Fruit fly (Drosophila melanogaster) whole organism, embryonic: ENCODE results near the gene CG1532.

Experiments
- Abd-B ChIP-seq: fragments of 200-800 bp; sonication (Bioruptor generic); optimal IDR thresholded peaks from 2 replicates; lab custom pipeline; 2018; ENCODE audit warnings: missing biosample characterization, mild to moderate bottlenecking, missing genetic modification characterization, moderate library complexity
- CG10267 ChIP-seq: fragments of 200-800 bp; sonication (Bioruptor generic); optimal IDR thresholded peaks from 2 replicates; lab custom pipeline; 2018; ENCODE audit warnings: missing biosample characterization, mild to moderate bottlenecking, missing genetic modification characterization, moderate library complexity
- CG10565 ChIP-seq: fragments of 200-800 bp; sonication (Bioruptor generic); optimal IDR thresholded peaks from 3 replicates; lab custom pipeline; 2016; ENCODE audit warnings: missing biosample characterization, mild to moderate bottlenecking, missing genetic modification characterization
- CG10654 ChIP-seq: fragments of 200-800 bp; sonication (Bioruptor generic); optimal IDR thresholded peaks from 2 replicates; lab custom pipeline; 2016; ENCODE audit warnings: missing biosample characterization, missing genetic modification characterization
- CG10959 ChIP-seq: fragments of 200-800 bp; sonication (Bioruptor generic); IDR thresholded peaks from 2 replicates; pipeline ENCODE4 v1.3.6; 2022; ENCODE audit warnings: missing biosample characterization, missing genetic modification characterization
- CG11456 ChIP-seq: fragments of 200-800 bp; sonication (Bioruptor generic); IDR thresholded peaks from 3 replicates; pipeline ENCODE4 v1.3.6; 2022; ENCODE audit warnings: missing biosample characterization, missing genetic modification characterization
- CG11696 ChIP-seq: fragments of 200-800 bp; sonication (Bioruptor generic); IDR thresholded peaks from 2 replicates; pipeline ENCODE4 v1.3.6; 2022; ENCODE audit warnings: missing biosample characterization, missing genetic modification characterization
- CG12236 ChIP-seq: fragments of 200-800 bp; sonication (Bioruptor generic); optimal IDR thresholded peaks from 2 replicates; lab custom pipeline; 2016; ENCODE audit warnings: missing biosample characterization, missing genetic modification characterization
- CG13287 ChIP-seq: fragments of 200-800 bp; sonication (Bioruptor generic); IDR thresholded peaks from 2 replicates; pipeline ENCODE4 v1.3.6; 2022; ENCODE audit warnings: missing biosample characterization, missing genetic modification characterization; ENCODE audit not compliant: partially characterized antibody
- CG14710 ChIP-seq: fragments of 200-800 bp; sonication (Bioruptor generic); optimal IDR thresholded peaks from 3 replicates; lab custom pipeline; 2019; ENCODE audit warnings: missing biosample characterization, mild to moderate bottlenecking, missing genetic modification characterization, moderate library complexity
- CG15073 ChIP-seq: fragments of 200-800 bp; sonication (Bioruptor generic); optimal IDR thresholded peaks from 2 replicates; lab custom pipeline; 2016; ENCODE audit warnings: missing biosample characterization, missing genetic modification characterization
- CG1603 ChIP-seq: fragments of 200-800 bp; sonication (Bioruptor generic); optimal IDR thresholded peaks from 2 replicates; lab custom pipeline; 2019; ENCODE audit warnings: missing biosample characterization, mild to moderate bottlenecking, missing genetic modification characterization, moderate library complexity
- CG17829 ChIP-seq: fragments of 200-800 bp; optimal IDR thresholded peaks from 2 replicates; lab custom pipeline; 2019; ENCODE audit warnings: missing biosample characterization, mild to moderate bottlenecking, missing genetic modification characterization, moderate library complexity
- CG2202 ChIP-seq: fragments of 200-800 bp; sonication (Bioruptor generic); optimal IDR thresholded peaks from 2 replicates; lab custom pipeline; 2018; ENCODE audit warnings: missing biosample characterization, mild to moderate bottlenecking, missing genetic modification characterization
- CG4360 ChIP-seq: fragments of 200-800 bp; sonication (Bioruptor generic); IDR thresholded peaks from 2 replicates; pipeline ENCODE4 v1.3.6; 2022; ENCODE audit warnings: missing biosample characterization, missing genetic modification characterization
- CG5245 ChIP-seq: fragments of 200-800 bp; sonication (Bioruptor generic); optimal IDR thresholded peaks from 3 replicates; lab custom pipeline; 2016; ENCODE audit warnings: missing biosample characterization, missing genetic modification characterization
- CG6791 ChIP-seq: fragments of 200-800 bp; sonication (Bioruptor generic); IDR thresholded peaks from 3 replicates; pipeline ENCODE4 v1.3.6; 2022; ENCODE audit warnings: missing biosample characterization, missing genetic modification characterization; ENCODE audit not compliant: partially characterized antibody
- CG7745 ChIP-seq: fragments of 200-800 bp; sonication (Bioruptor generic); optimal IDR thresholded peaks from 2 replicates; lab custom pipeline; 2018; ENCODE audit warnings: missing biosample characterization, mild to moderate bottlenecking, missing genetic modification characterization, moderate library complexity
- Deaf1 ChIP-seq: fragments of 200-800 bp; optimal IDR thresholded peaks from 3 replicates; lab custom pipeline; 2019; ENCODE audit warnings: missing biosample characterization, mild to moderate bottlenecking, missing genetic modification characterization, moderate library complexity
- Dip3 ChIP-seq: fragments of 200-800 bp; sonication (Bioruptor generic); optimal IDR thresholded peaks from 3 replicates; lab custom pipeline; 2016; ENCODE audit warnings: missing biosample characterization, missing genetic modification characterization
- Ets65A ChIP-seq: fragments of 200-800 bp; sonication (Bioruptor generic); peaks from one replicate; lab custom pipeline; 2016; ENCODE audit warnings: missing biosample characterization, missing genetic modification characterization
- Fer3 ChIP-seq: fragments of 200-800 bp; sonication (Bioruptor generic); optimal IDR thresholded peaks from 2 replicates; lab custom pipeline; 2018; ENCODE audit warnings: missing biosample characterization, mild to moderate bottlenecking, missing genetic modification characterization, moderate library complexity
- H2.0 ChIP-seq: fragments of 200-800 bp; sonication (Bioruptor generic); IDR thresholded peaks from 2 replicates; pipeline ENCODE4 v1.3.6; 2022; ENCODE audit warnings: missing biosample characterization, missing genetic modification characterization
- HmgD ChIP-seq: fragments of 200-800 bp; sonication (Bioruptor generic); optimal IDR thresholded peaks from 3 replicates; lab custom pipeline; 2016; ENCODE audit warnings: missing biosample characterization, missing genetic modification characterization
- MBD-R2 ChIP-seq: fragments of 200-800 bp; sonication (Bioruptor generic); IDR thresholded peaks from 2 replicates; pipeline ENCODE4 v1.3.6; 2022; ENCODE audit warnings: missing biosample characterization, missing genetic modification characterization
- NFAT ChIP-seq: fragments of 200-800 bp; sonication (Bioruptor generic); IDR thresholded peaks from 2 replicates; pipeline ENCODE4 v1.3.6; 2022; ENCODE audit warnings: missing biosample characterization, missing genetic modification characterization
- NK7.1 ChIP-seq: fragments of 200-800 bp; sonication (Bioruptor generic); optimal IDR thresholded peaks from 3 replicates; lab custom pipeline; 2016; ENCODE audit warnings: missing biosample characterization, missing genetic modification characterization
- Oli ChIP-seq: fragments of 200-800 bp; sonication (Bioruptor generic); optimal IDR thresholded peaks from 2 replicates; lab custom pipeline; 2018; ENCODE audit warnings: missing biosample characterization, mild to moderate bottlenecking, missing genetic modification characterization, moderate library complexity
- Sry-δ ChIP-seq: fragments of 200-800 bp; sonication (Bioruptor generic); optimal IDR thresholded peaks from 2 replicates; lab custom pipeline; 2016; ENCODE audit warnings: missing biosample characterization, missing genetic modification characterization
- abd-A ChIP-seq: fragments of 200-800 bp; sonication (Bioruptor generic); optimal IDR thresholded peaks from 3 replicates; lab custom pipeline; 2019; ENCODE audit warnings: missing biosample characterization, mild to moderate bottlenecking, missing genetic modification characterization, moderate library complexity
- bowl ChIP-seq: fragments of 200-800 bp; sonication (Bioruptor generic); IDR thresholded peaks from 2 replicates; pipeline ENCODE4 v1.3.6; 2022; ENCODE audit warnings: missing biosample characterization, missing genetic modification characterization
- btn ChIP-seq: fragments of 200-800 bp; sonication (Bioruptor generic); optimal IDR thresholded peaks from 2 replicates; lab custom pipeline; 2016; ENCODE audit warnings: missing biosample characterization, missing genetic modification characterization
- dm ChIP-seq: fragments of 200-800 bp; sonication (Bioruptor generic); optimal IDR thresholded peaks from 3 replicates; lab custom pipeline; 2016; ENCODE audit warnings: missing biosample characterization, missing genetic modification characterization
- dysf ChIP-seq: fragments of 200-800 bp; sonication (Bioruptor generic); IDR thresholded peaks from 3 replicates; pipeline ENCODE4 v1.3.6; 2022; ENCODE audit warnings: missing biosample characterization, missing genetic modification characterization
- eve ChIP-seq, 2 experiments: fragments of >200 bp; optimal IDR thresholded peaks; 2 replicates each; lab custom pipeline; 2017; ENCODE audit warnings: missing biosample characterization in 2 of 2, missing genetic modification characterization in 2 of 2
- fd64A ChIP-seq: fragments of 200-800 bp; sonication (Bioruptor generic); optimal IDR thresholded peaks from 3 replicates; lab custom pipeline; 2018; ENCODE audit warnings: missing biosample characterization, mild to moderate bottlenecking, missing genetic modification characterization
- gsb-n ChIP-seq: fragments of 200-800 bp; sonication (Bioruptor generic); optimal IDR thresholded peaks from 3 replicates; lab custom pipeline; 2018; ENCODE audit warnings: missing biosample characterization, mild to moderate bottlenecking, missing genetic modification characterization
- her ChIP-seq: fragments of 200-800 bp; sonication (Bioruptor generic); optimal IDR thresholded peaks from 2 replicates; lab custom pipeline; 2016; ENCODE audit warnings: missing biosample characterization, missing genetic modification characterization
- inv ChIP-seq: fragments of 200-800 bp; sonication (Bioruptor generic); IDR thresholded peaks from 2 replicates; pipeline ENCODE4 v1.3.6; 2022; ENCODE audit warnings: missing biosample characterization, missing genetic modification characterization; ENCODE audit not compliant: partially characterized antibody
- lmd ChIP-seq: fragments of 200-800 bp; sonication (Bioruptor generic); IDR thresholded peaks from 2 replicates; pipeline ENCODE4 v1.3.6; 2022; ENCODE audit warnings: missing biosample characterization, missing genetic modification characterization
- nerfin-2 ChIP-seq: fragments of 200-800 bp; sonication (Bioruptor generic); IDR thresholded peaks from 2 replicates; pipeline ENCODE4 v1.3.6; 2022; ENCODE audit warnings: missing biosample characterization, missing genetic modification characterization; ENCODE audit not compliant: partially characterized antibody
- pros ChIP-seq: fragments of 200-800 bp; sonication (Bioruptor generic); optimal IDR thresholded peaks from 3 replicates; lab custom pipeline; 2019; ENCODE audit warnings: missing biosample characterization, mild to moderate bottlenecking, missing genetic modification characterization, moderate library complexity
- ranshi ChIP-seq: fragments of 200-800 bp; sonication (Bioruptor generic); IDR thresholded peaks from 2 replicates; pipeline ENCODE4 v1.3.6; 2022; ENCODE audit warnings: missing biosample characterization, missing genetic modification characterization
- rib ChIP-seq: fragments of 200-800 bp; sonication (Bioruptor generic); IDR thresholded peaks from 2 replicates; pipeline ENCODE4 v1.3.6; 2022; ENCODE audit warnings: missing biosample characterization, missing genetic modification characterization
- scrt ChIP-seq: fragments of 200-800 bp; sonication (Bioruptor generic); optimal IDR thresholded peaks from 2 replicates; lab custom pipeline; 2018; ENCODE audit warnings: missing biosample characterization, mild to moderate bottlenecking, missing genetic modification characterization, moderate library complexity
- sens-2 ChIP-seq: fragments of 200-800 bp; sonication (Bioruptor generic); IDR thresholded peaks from 2 replicates; pipeline ENCODE4 v1.3.6; 2022; ENCODE audit warnings: missing biosample characterization, missing genetic modification characterization
- sim ChIP-seq: fragments of 200-800 bp; sonication (Bioruptor generic); IDR thresholded peaks from 2 replicates; pipeline ENCODE4 v1.3.6; 2022; ENCODE audit warnings: missing biosample characterization, missing genetic modification characterization
- slbo ChIP-seq: fragments of 200-800 bp; sonication (Bioruptor generic); IDR thresholded peaks from 2 replicates; pipeline ENCODE4 v1.3.6; 2022; ENCODE audit warnings: missing biosample characterization, missing genetic modification characterization
- tna ChIP-seq: fragments of 200-800 bp; sonication (Bioruptor generic); IDR thresholded peaks from 2 replicates; pipeline ENCODE4 v1.3.6; 2022; ENCODE audit warnings: missing biosample characterization, missing genetic modification characterization; ENCODE audit not compliant: partially characterized antibody
- trh ChIP-seq: fragments of 200-800 bp; sonication (Bioruptor generic); optimal IDR thresholded peaks from 2 replicates; lab custom pipeline; 2016; ENCODE audit warnings: missing biosample characterization, missing genetic modification characterization
- tup ChIP-seq: fragments of 200-800 bp; sonication (Bioruptor generic); optimal IDR thresholded peaks from 2 replicates; lab custom pipeline; 2016; ENCODE audit warnings: missing biosample characterization, mild to moderate bottlenecking, missing genetic modification characterization, moderate library complexity
- vfl ChIP-seq: fragments of 200-800 bp; sonication (Bioruptor generic); optimal IDR thresholded peaks from 2 replicates; lab custom pipeline; 2016; ENCODE audit warnings: missing biosample characterization, missing genetic modification characterization
- vvl ChIP-seq: fragments of 200-800 bp; sonication (Bioruptor generic); IDR thresholded peaks from 2 replicates; pipeline ENCODE4 v1.3.6; 2022; ENCODE audit warnings: missing biosample characterization, missing genetic modification characterization

Gene CG1532

DNA sequence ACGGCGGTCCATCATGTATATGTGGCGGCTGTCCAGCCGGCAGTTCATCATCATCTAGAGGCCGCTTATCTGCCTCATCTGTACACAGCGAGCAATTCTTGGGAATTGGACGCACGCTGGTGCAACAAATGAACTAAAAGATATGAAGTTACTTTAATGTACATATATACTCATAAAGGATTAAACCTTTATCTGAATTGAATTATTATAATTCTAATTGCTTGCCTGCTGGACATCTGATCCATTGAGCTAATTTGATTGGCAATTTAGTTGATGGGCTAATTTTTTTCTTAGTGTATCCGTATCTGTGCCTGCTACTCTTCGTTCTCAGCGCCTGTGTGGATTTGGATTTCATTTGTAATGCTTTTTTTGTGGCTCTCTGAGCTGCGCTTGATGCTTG, 44.8 kb upstream of the CG1532 start (continued):
- TF ChIP-seq her (GFP tag; lab: Kevin White, UChicago) (no peak), vfl (GFP tag; lab: Kevin White, UChicago) (no peak), CG15073 (GFP tag; lab: Kevin White, UChicago) (no peak), HmgD (GFP tag; lab: Kevin White, UChicago) (no peak), sim (GFP tag; lab: Robert Waterston, UW) (no peak), H2.0 (GFP tag; lab: Robert Waterston, UW) (no peak), MBD-R2 (no peak), Oli (tag; lab: Kevin White, UChicago) (peak; percentile 18), CG2202 (no peak), eve (GFP tag; optimal IDR thresholded peaks at IDR 0.05; lab: Kevin White, UChicago) (no peak), trh (GFP tag; lab: Kevin White, UChicago) (no peak), inv (GFP tag; lab: Robert Waterston, UW) (no peak), sens-2 (GFP tag; lab: Robert Waterston, UW) (no peak), CG7745 (tag; lab: Kevin White, UChicago) (no peak), CG13287 (GFP tag; lab: Robert Waterston, UW) (no peak), CG10654 (GFP tag; lab: Kevin White, UChicago) (no peak), vvl (GFP tag; lab: Robert Waterston, UW) (no peak), fd64A (GFP tag; lab: Kevin White, UChicago) (no peak), Dip3 (no peak), scrt (no peak), abd-A (tag; lab: Kevin White, UChicago) (no peak), bowl (no peak), CG10565 (GFP tag; lab: Kevin White, UChicago) (no peak), pros (GFP tag; lab: Kevin White, UChicago) (no peak), tna (GFP tag; lab: Robert Waterston, UW) (no peak), CG1603 (tag; lab: Kevin White, UChicago) (peak; percentile 37), CG17829 (peak; percentile 1), CG10267 (peak; percentile 14), CG4360 (no peak), CG10959 (GFP tag; lab: Robert Waterston, UW) (no peak), lmd (GFP tag; lab: Robert Waterston, UW) (0 out of 2 replicates have a peak, but pooled peaks have one; percentile 23), Abd-B (GFP tag; lab: Kevin White, UChicago) (no peak), CG12236 (GFP tag; lab: Kevin White, UChicago) (no peak), dm (no peak), NFAT (no peak), Sry-δ (GFP tag; lab: Kevin White, UChicago) (no peak), ranshi (GFP tag; lab: Robert Waterston, UW) (no peak), rib (GFP tag; lab: Robert Waterston, UW) (no peak), NK7.1 (GFP tag; lab: Kevin White, UChicago) (no peak), CG6791 (GFP tag; lab: Robert Waterston, UW) (no peak), CG11696 (GFP tag; lab: Robert Waterston, UW) (no peak), tup (GFP tag; lab: Kevin White, UChicago) (no peak), btn (GFP tag; lab: Kevin White, UChicago) (no peak), CG14710 (tag; lab: Kevin White, UChicago) (no peak), gsb-n (tag; lab: Kevin White, UChicago) (no peak), Deaf1 (tag; lab: Kevin White, UChicago) (no peak), nerfin-2 (GFP tag; lab: Robert Waterston, UW) (no peak), dysf (peak; percentile 14; the same call in 1 of the 3 replicates), slbo (GFP tag; lab: Robert Waterston, UW) (no peak), Ets65A (GFP tag; lab: Kevin White, UChicago) (peak; percentile 67), Fer3 (tag; lab: Kevin White, UChicago) (no peak), CG11456 (GFP tag; lab: Robert Waterston, UW) (no peak), CG5245 (GFP tag; lab: Kevin White, UChicago) (no peak)
